Fruit fly (Drosophila melanogaster): ENCODE results near the gene CG6867.

Gene CG6867

dm6 chrX:18023615-18024163 lies at the start of gene CG6867:
Gene CG6867, plus strand, starts transcription at chrX:18023870.
- TF ChIP-seq CG17801 (GFP tag; optimal IDR thresholded peaks at IDR 0.05; ENCODE audit: partially characterized antibody) = no peak

dm6 chrX:17995535-17995934 lies 28.1 kb upstream of the CG6867 start:
- no peak for TF ChIP-seq CG17801 (GFP tag; optimal IDR thresholded peaks at IDR 0.05; ENCODE audit: partially characterized antibody)

- TF ChIP-seq CG17801 (GFP tag; optimal IDR thresholded peaks at IDR 0.05; ENCODE audit: partially characterized antibody) = no peak
These were observed 19.7 kb upstream of the CG6867 start for dm6 chrX:18003772-18004569.

dm6 chrX:18007506-18007905 lies 16.2 kb upstream of the CG6867 start, which contains the start of gene CG12672:
Gene CG12672, minus strand, starts transcription at chrX:18007606.
- TF ChIP-seq CG17801 (GFP tag; optimal IDR thresholded peaks at IDR 0.05; ENCODE audit: partially characterized antibody) = no peak

- TF ChIP-seq CG17801 (GFP tag; optimal IDR thresholded peaks at IDR 0.05; ENCODE audit: partially characterized antibody) = no peak
These were observed 14.2 kb upstream of the CG6867 start for dm6 chrX:18009438-18009837.

- TF ChIP-seq CG17801 (GFP tag; optimal IDR thresholded peaks at IDR 0.05; ENCODE audit: partially characterized antibody) = no peak
These were observed 9.1 kb upstream of the CG6867 start for dm6 chrX:18014601-18015000.

- TF ChIP-seq CG17801 (GFP tag; optimal IDR thresholded peaks at IDR 0.05; ENCODE audit: partially characterized antibody) = no peak
These were observed 5.1 kb upstream of the CG6867 start for dm6 chrX:18018437-18019100.

- no peak for TF ChIP-seq CG17801 (GFP tag; optimal IDR thresholded peaks at IDR 0.05; ENCODE audit: partially characterized antibody)
These were observed 20.0 kb downstream of the CG6867 start, which contains the start of gene CG15373 for dm6 chrX:18043691-18044090. Gene CG15373, plus strand, starts transcription at chrX:18043991.

dm6 chrX:18052135-18052534 lies 28.5 kb downstream of the CG6867 start:
- TF ChIP-seq CG17801 (GFP tag; optimal IDR thresholded peaks at IDR 0.05; ENCODE audit: partially characterized antibody) = no peak

dm6 chrX:18057202-18057601 lies 33.5 kb downstream of the CG6867 start:
- no peak for TF ChIP-seq CG17801 (GFP tag; optimal IDR thresholded peaks at IDR 0.05; ENCODE audit: partially characterized antibody)

- no peak for TF ChIP-seq CG17801 (GFP tag; optimal IDR thresholded peaks at IDR 0.05; ENCODE audit: partially characterized antibody)
These were observed 34.4 kb downstream of the CG6867 start for dm6 chrX:18058108-18058507.

- no peak for TF ChIP-seq CG17801 (GFP tag; optimal IDR thresholded peaks at IDR 0.05; ENCODE audit: partially characterized antibody)
These were observed 39.6 kb downstream of the CG6867 start, which contains the start of gene Sh for dm6 chrX:18063144-18063772. Gene Sh, minus strand, starts transcription at chrX:18063247.

- TF ChIP-seq CG17801 (GFP tag; optimal IDR thresholded peaks at IDR 0.05; ENCODE audit: partially characterized antibody) = no peak
These were observed 40.5 kb downstream of the CG6867 start, which contains the start of gene Dhc16F for dm6 chrX:18064183-18064582. Gene Dhc16F, plus strand, starts transcription at chrX:18064483.

All from ovary, adult (tissue).